Worm (Caenorhabditis elegans): Measurements from ENCODE around the gene set-12.

Gene set-12

DNA sequence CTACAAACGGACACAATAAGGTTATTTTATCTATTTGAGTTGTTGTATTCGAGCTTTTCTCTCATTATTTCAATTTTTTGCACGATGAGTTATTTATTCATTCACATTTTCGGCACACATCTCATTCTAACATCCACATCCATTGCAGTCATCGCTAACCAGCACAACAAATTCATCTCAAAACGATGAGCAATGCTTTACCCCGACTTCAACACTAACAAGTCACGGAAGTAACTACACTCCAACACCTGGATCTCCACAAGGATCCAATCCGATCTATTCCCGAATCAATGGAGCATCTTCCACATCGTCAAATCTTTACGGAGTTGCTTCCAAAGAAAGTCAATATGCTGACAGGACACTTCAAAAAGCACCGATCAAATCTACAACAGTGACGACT lies 12.0 kb downstream of the set-12 start:
- no peak for TF ChIP-seq mls-2 (tag; optimal IDR thresholded peaks at IDR 0.05)
- no peak for TF ChIP-seq lsy-2 (tag; optimal IDR thresholded peaks at IDR 0.05)
- no peak for TF ChIP-seq ham-2 (GFP tag; optimal IDR thresholded peaks at IDR 0.05)
- TF ChIP-seq sptf-1 (tag; optimal IDR thresholded peaks at IDR 0.05) = no peak
- TF ChIP-seq mab-5 (tag; optimal IDR thresholded peaks at IDR 0.05) = no peak
- no peak for TF ChIP-seq unc-39 (tag; optimal IDR thresholded peaks at IDR 0.05)
- TF ChIP-seq elt-1 (tag; optimal IDR thresholded peaks at IDR 0.05; ENCODE audit: borderline replicate concordance, insufficient read depth) = no peak
- TF ChIP-seq nhr-76 (tag; optimal IDR thresholded peaks at IDR 0.05) = no peak
- TF ChIP-seq nhr-28 (tag; optimal IDR thresholded peaks at IDR 0.05) = no peak
- no peak for TF ChIP-seq pha-4 (tag; optimal IDR thresholded peaks at IDR 0.05)
- TF ChIP-seq tbx-8 (GFP tag; optimal IDR thresholded peaks at IDR 0.05) = no peak
- no peak for TF ChIP-seq ces-1 (GFP tag; optimal IDR thresholded peaks at IDR 0.05)
- no peak for TF ChIP-seq lin-13 (tag; optimal IDR thresholded peaks at IDR 0.05)

DNA sequence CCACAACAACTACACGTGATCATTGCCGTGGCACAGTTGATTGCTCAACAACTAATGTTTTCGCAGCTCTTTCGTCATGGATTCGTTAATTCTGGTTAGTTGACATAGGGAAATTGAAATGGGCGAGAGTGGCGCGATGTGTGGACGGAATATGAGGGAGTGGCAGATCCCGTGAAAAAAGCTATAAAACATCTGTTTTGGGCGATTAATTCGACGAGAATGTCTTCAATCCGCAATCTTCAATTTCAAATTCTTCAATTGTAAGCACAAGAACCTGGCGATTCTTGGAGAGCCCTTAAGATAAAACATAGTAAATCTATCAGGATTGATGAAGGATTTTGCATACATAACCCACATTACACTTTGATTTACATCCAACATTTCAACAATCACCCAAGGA lies 15.5 kb downstream of the set-12 start:
- TF ChIP-seq snpc-4 (tag; optimal IDR thresholded peaks at IDR 0.05) (no peak), zip-8 (tag; optimal IDR thresholded peaks at IDR 0.05) (no peak), lin-13 (tag; optimal IDR thresholded peaks at IDR 0.05) (no peak), drap-1 (GFP tag; optimal IDR thresholded peaks at IDR 0.05) (no peak), nhr-76 (tag; optimal IDR thresholded peaks at IDR 0.05) (no peak), elt-3 (tag; optimal IDR thresholded peaks at IDR 0.05) (no peak), sptf-1 (tag; optimal IDR thresholded peaks at IDR 0.05) (no peak), blmp-1 (tag; optimal IDR thresholded peaks at IDR 0.05) (no peak), pha-4 (tag; optimal IDR thresholded peaks at IDR 0.05) (no peak), tbx-8 (GFP tag; optimal IDR thresholded peaks at IDR 0.05) (no peak), nhr-12 (tag; optimal IDR thresholded peaks at IDR 0.05) (no peak), ham-2 (GFP tag; optimal IDR thresholded peaks at IDR 0.05) (no peak), nhr-2 (tag; optimal IDR thresholded peaks at IDR 0.05) (no peak), ceh-83 (GFP tag; optimal IDR thresholded peaks at IDR 0.05) (no peak), unc-62 (GFP tag; optimal IDR thresholded peaks at IDR 0.05) (no peak), flh-1 (GFP tag; optimal IDR thresholded peaks at IDR 0.05) (no peak), nhr-237 (tag; optimal IDR thresholded peaks at IDR 0.05) (no peak)

ce11 chrX:7718972-7719371 lies 17.1 kb downstream of the set-12 start, which contains the start of gene K09F5.6:
Gene K09F5.6, plus strand, starts transcription at chrX:7719272.
- no peak for TF ChIP-seq nhr-76 (tag; optimal IDR thresholded peaks at IDR 0.05)
- TF ChIP-seq lin-13 (tag; optimal IDR thresholded peaks at IDR 0.05) = no peak
- no peak for TF ChIP-seq drap-1 (GFP tag; optimal IDR thresholded peaks at IDR 0.05)
- no peak for TF ChIP-seq ham-2 (GFP tag; optimal IDR thresholded peaks at IDR 0.05)
- no peak for TF ChIP-seq elt-1 (tag; optimal IDR thresholded peaks at IDR 0.05; ENCODE audit: borderline replicate concordance, insufficient read depth)

- TF ChIP-seq zip-8 (tag; optimal IDR thresholded peaks at IDR 0.05) = no peak
- TF ChIP-seq lin-13 (tag; optimal IDR thresholded peaks at IDR 0.05) = no peak
- peak; percentile 91 for TF ChIP-seq unc-62 (GFP tag; optimal IDR thresholded peaks at IDR 0.05)
- TF ChIP-seq sptf-1 (tag; optimal IDR thresholded peaks at IDR 0.05) = no peak
- no peak for TF ChIP-seq pha-4 (tag; optimal IDR thresholded peaks at IDR 0.05)
- TF ChIP-seq M03D4.4 (tag; optimal IDR thresholded peaks at IDR 0.05) = no peak
- TF ChIP-seq ceh-43 (GFP tag; optimal IDR thresholded peaks at IDR 0.05) = no peak
- TF ChIP-seq drap-1 (GFP tag; optimal IDR thresholded peaks at IDR 0.05) = no peak
- peak; percentile 69 for TF ChIP-seq unc-120 (tag; optimal IDR thresholded peaks at IDR 0.05; ENCODE audit: poor library complexity, severe bottlenecking)
- peak; percentile 22 for TF ChIP-seq mab-5 (tag; optimal IDR thresholded peaks at IDR 0.05)
- peak; percentile 82 for TF ChIP-seq hlh-1 (tag; optimal IDR thresholded peaks at IDR 0.05)
Observed at ce11 chrX:7715463-7715862, 20.6 kb downstream of the set-12 start.

- TF ChIP-seq ces-1 (GFP tag; optimal IDR thresholded peaks at IDR 0.05) = peak; percentile 99
- peak; percentile 59 for TF ChIP-seq hlh-1 (tag; optimal IDR thresholded peaks at IDR 0.05)
- no peak for TF ChIP-seq elt-1 (tag; optimal IDR thresholded peaks at IDR 0.05; ENCODE audit: borderline replicate concordance, insufficient read depth)
- TF ChIP-seq ztf-11 (tag; optimal IDR thresholded peaks at IDR 0.05) = peak; percentile 30
- no peak for TF ChIP-seq unc-39 (tag; optimal IDR thresholded peaks at IDR 0.05)
- TF ChIP-seq mls-2 (tag; optimal IDR thresholded peaks at IDR 0.05) = peak; percentile 83
- TF ChIP-seq drap-1 (GFP tag; optimal IDR thresholded peaks at IDR 0.05) = peak; percentile 5
- TF ChIP-seq ceh-43 (GFP tag; optimal IDR thresholded peaks at IDR 0.05) = peak; percentile 10
- peak; percentile 88 for TF ChIP-seq cnd-1 (tag; optimal IDR thresholded peaks at IDR 0.05)
- peak; percentile 29 for TF ChIP-seq mep-1 (tag; optimal IDR thresholded peaks at IDR 0.05)
- peak; percentile 63 for TF ChIP-seq ham-2 (GFP tag; optimal IDR thresholded peaks at IDR 0.05)
- no peak for TF ChIP-seq snpc-4 (tag; optimal IDR thresholded peaks at IDR 0.05)
- TF ChIP-seq lin-32 (GFP tag; optimal IDR thresholded peaks at IDR 0.05) = peak; percentile 66
Observed at ce11 chrX:7712887-7713286, 23.2 kb downstream of the set-12 start.

Data from whole organism, mixed stage, embryonic.